Worm (Caenorhabditis elegans) whole organism, mixed stage, embryonic: ENCODE measurements around the gene sra-33.

Source experiments
- lsy-2 ChIP-seq: fragments of 150-350 bp; optimal IDR thresholded peaks from 2 replicates; lab custom pipeline; 2014; ENCODE audit warnings: missing biosample characterization, missing genetic modification characterization
- mep-1 ChIP-seq: fragments of 150-350 bp; optimal IDR thresholded peaks from 2 replicates; lab custom pipeline; 2017; ENCODE audit warnings: missing biosample characterization, missing genetic modification reagents, missing genetic modification characterization, inconsistent platforms
- nhr-237 ChIP-seq: fragments of 150-350 bp; optimal IDR thresholded peaks from 2 replicates; lab custom pipeline; 2014; ENCODE audit warnings: missing biosample characterization, missing genetic modification characterization
- nhr-76 ChIP-seq: sonication (generic microtip); optimal IDR thresholded peaks from 2 replicates; lab custom pipeline; 2017; ENCODE audit warnings: missing biosample characterization, missing genetic modification characterization
- snpc-4 ChIP-seq: fragments of 150-350 bp; optimal IDR thresholded peaks from 2 replicates; lab custom pipeline; 2014; ENCODE audit warnings: missing biosample characterization, missing genetic modification characterization
- unc-62 ChIP-seq: fragments of 150-350 bp; optimal IDR thresholded peaks from 2 replicates; lab custom pipeline; 2014; ENCODE audit warnings: missing biosample characterization, missing genetic modification reagents, missing genetic modification characterization

DNA sequence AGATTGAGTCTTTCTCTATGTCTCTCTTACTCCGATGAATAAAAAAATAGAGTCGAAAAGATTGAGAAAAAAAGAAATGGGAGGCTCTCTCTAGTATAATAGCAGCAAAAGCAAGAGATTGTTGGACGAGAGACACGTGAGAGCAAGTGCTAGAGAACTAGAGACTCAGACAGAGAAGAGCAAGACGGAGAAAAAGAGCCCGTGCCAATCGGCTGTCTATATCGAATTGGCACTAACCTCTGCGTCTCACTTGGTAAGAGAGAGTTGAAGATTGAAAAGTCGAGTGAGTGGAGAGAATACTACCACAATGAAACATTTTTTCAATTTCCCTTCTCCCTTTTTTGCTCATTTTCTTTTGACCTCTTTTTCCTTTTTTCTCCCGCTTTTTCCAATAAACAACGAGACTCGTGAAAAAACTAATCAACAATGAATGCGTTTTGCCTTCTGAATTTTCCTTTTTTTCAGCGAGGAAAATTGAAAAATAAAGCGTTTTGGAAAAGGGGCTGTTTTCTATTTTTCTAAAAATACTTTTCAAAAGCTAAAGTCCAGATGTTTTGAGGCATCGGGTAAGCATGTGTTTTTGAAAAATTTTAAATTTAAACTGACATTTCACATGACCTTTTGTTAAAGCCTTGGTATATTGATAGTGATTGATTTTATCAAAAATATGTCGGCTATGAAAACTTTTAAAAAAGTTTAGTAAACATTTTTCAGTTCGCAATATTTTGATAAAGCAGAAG, 30.3 kb downstream of the sra-33 start:
- TF ChIP-seq unc-62 = no peak
- TF ChIP-seq nhr-76 = no peak
- peak; percentile 17 for TF ChIP-seq lsy-2 (tag; lab: Kevin White, UChicago)
- no peak for TF ChIP-seq snpc-4
- no peak for TF ChIP-seq nhr-237 (tag; lab: Kevin White, UChicago)
- no peak for TF ChIP-seq mep-1 (tag; lab: Kevin White, UChicago)
